Worm (Caenorhabditis elegans) whole organism, L4 larva: ENCODE results near the gene F11A5.17.

Experiments
- F26F4.8 ChIP-seq: fragments of 200-800 bp; sonication (Bioruptor generic); conservative IDR thresholded peaks from 2 replicates; pipeline ENCODE4 v1.3.6; 2022; ENCODE audit warnings: missing genetic modification characterization, missing compliant biosample characterization
- F44E2.7 ChIP-seq: fragments of 200-800 bp; sonication (Bioruptor generic); IDR thresholded peaks from 2 replicates; pipeline ENCODE4 v2.1.2; 2022; ENCODE audit warnings: missing genetic modification characterization, missing compliant biosample characterization
- Y48G9A.11 ChIP-seq: fragments of 200-800 bp; sonication (Bioruptor generic); IDR thresholded peaks from 2 replicates; pipeline ENCODE4 v1.3.6; 2022; ENCODE audit warnings: missing genetic modification reagents, missing genetic modification characterization, missing compliant biosample characterization
- ZK337.2 ChIP-seq: fragments of 200-800 bp; sonication (Bioruptor generic); IDR thresholded peaks from 2 replicates; pipeline ENCODE4 v1.3.6; 2022; ENCODE audit warnings: missing genetic modification reagents, missing genetic modification characterization, missing compliant biosample characterization
- aha-1 ChIP-seq: fragments of 150-350 bp; peaks from one replicate; lab custom pipeline; 2014; ENCODE audit warnings: missing biosample characterization, missing genetic modification characterization
- ceh-20 ChIP-seq: fragments of 200-800 bp; sonication (Bioruptor generic); IDR thresholded peaks from 2 replicates; pipeline ENCODE4 v1.3.6; 2022; ENCODE audit warnings: missing genetic modification reagents, missing genetic modification characterization, missing compliant biosample characterization
- ceh-62 ChIP-seq: sonication (generic microtip); optimal IDR thresholded peaks from 2 replicates; lab custom pipeline; 2017; ENCODE audit warnings: missing biosample characterization, missing genetic modification characterization
- ceh-82 ChIP-seq: sonication (generic microtip); optimal IDR thresholded peaks from 2 replicates; lab custom pipeline; 2017; ENCODE audit warnings: missing biosample characterization, missing genetic modification characterization
- cey-2 ChIP-seq: sonication (generic microtip); optimal IDR thresholded peaks from 3 replicates; lab custom pipeline; 2017; ENCODE audit warnings: missing genetic modification characterization, mild to moderate bottlenecking, missing compliant biosample characterization, antibody characterized with exemption, borderline replicate concordance; ENCODE audit not compliant: insufficient read depth
- dmd-6 ChIP-seq: fragments of 200-800 bp; sonication (Bioruptor generic); IDR thresholded peaks from 2 replicates; pipeline ENCODE4 v1.3.6; 2022; ENCODE audit warnings: missing genetic modification reagents, missing genetic modification characterization, missing compliant biosample characterization
- dmd-8 ChIP-seq: fragments of 200-800 bp; sonication (Bioruptor generic); IDR thresholded peaks from 2 replicates; pipeline ENCODE4 v1.3.6; 2022; ENCODE audit warnings: missing genetic modification characterization, missing compliant biosample characterization
- dve-1 ChIP-seq: sonication (generic microtip); optimal IDR thresholded peaks from 2 replicates; lab custom pipeline; 2017; ENCODE audit warnings: antibody characterized with exemption, mild to moderate bottlenecking, missing genetic modification characterization, missing compliant biosample characterization; ENCODE audit not compliant: insufficient read depth
- egl-27 ChIP-seq: sonication (generic microtip); optimal IDR thresholded peaks from 3 replicates; lab custom pipeline; 2017; ENCODE audit warnings: missing biosample characterization, missing genetic modification reagents, missing genetic modification characterization
- hlh-11 ChIP-seq: fragments of 200-800 bp; sonication (Bioruptor generic); optimal IDR thresholded peaks from 2 replicates; lab custom pipeline; 2018; ENCODE audit warnings: mild to moderate bottlenecking, missing genetic modification characterization, missing compliant biosample characterization
- hlh-30 ChIP-seq: sonication (generic microtip); optimal IDR thresholded peaks from 2 replicates; lab custom pipeline; 2017; ENCODE audit warnings: antibody characterized with exemption, mild to moderate bottlenecking, missing genetic modification characterization, missing compliant biosample characterization; ENCODE audit not compliant: insufficient read depth
- mdl-1 ChIP-seq, 2 experiments: fragments of 150-350 bp in 1 of 2; sonication (generic microtip) in 1 of 2; optimal IDR thresholded peaks; 2 replicates each; lab custom pipeline; 2014 to 2017; ENCODE audit warnings: missing biosample characterization in 2 of 2, missing genetic modification characterization in 2 of 2
- mxl-3 ChIP-seq: fragments of 200-800 bp; sonication (Bioruptor generic); optimal IDR thresholded peaks from 2 replicates; lab custom pipeline; 2018; ENCODE audit warnings: mild to moderate bottlenecking, missing genetic modification characterization, missing compliant biosample characterization
- nhr-102 ChIP-seq: sonication (generic microtip); optimal IDR thresholded peaks from 2 replicates; lab custom pipeline; 2016; ENCODE audit warnings: mild to moderate bottlenecking, missing genetic modification characterization, moderate library complexity, missing compliant biosample characterization
- nhr-28 ChIP-seq: fragments of 150-350 bp; optimal IDR thresholded peaks from 2 replicates; lab custom pipeline; 2014; ENCODE audit warnings: missing biosample characterization, missing genetic modification characterization
- nhr-48 ChIP-seq: sonication (generic microtip); optimal IDR thresholded peaks from 2 replicates; lab custom pipeline; 2016; ENCODE audit warnings: mild to moderate bottlenecking, missing genetic modification characterization, missing compliant biosample characterization
- nhr-76 ChIP-seq: fragments of 150-350 bp; optimal IDR thresholded peaks from 2 replicates; lab custom pipeline; 2014; ENCODE audit warnings: missing biosample characterization, missing genetic modification characterization
- nhr-77 ChIP-seq: fragments of 150-350 bp; optimal IDR thresholded peaks from 2 replicates; lab custom pipeline; 2014; ENCODE audit warnings: missing biosample characterization, missing genetic modification characterization
- set-16 ChIP-seq: fragments of 200-800 bp; sonication (Bioruptor generic); IDR thresholded peaks from 2 replicates; pipeline ENCODE4 v1.3.6; 2022; ENCODE audit warnings: missing genetic modification reagents, missing genetic modification characterization, missing compliant biosample characterization
- skn-1 ChIP-seq: fragments of 150-350 bp; optimal IDR thresholded peaks from 2 replicates; lab custom pipeline; 2014; ENCODE audit warnings: missing biosample characterization, missing genetic modification characterization
- snpc-4 ChIP-seq: fragments of 150-350 bp; optimal IDR thresholded peaks from 2 replicates; lab custom pipeline; 2014; ENCODE audit warnings: missing biosample characterization, missing genetic modification characterization
- spr-1 ChIP-seq: sonication (generic microtip); optimal IDR thresholded peaks from 2 replicates; lab custom pipeline; 2016; ENCODE audit warnings: mild to moderate bottlenecking, missing genetic modification characterization, missing compliant biosample characterization
- tag-97 ChIP-seq: fragments of 200-800 bp; sonication (Bioruptor generic); IDR thresholded peaks from 2 replicates; pipeline ENCODE4 v1.3.6; 2022; ENCODE audit warnings: missing genetic modification characterization, missing compliant biosample characterization
- tra-1 ChIP-seq: fragments of 200-800 bp; sonication (Bioruptor generic); IDR thresholded peaks from 2 replicates; pipeline ENCODE4 v1.3.6; 2022; ENCODE audit warnings: missing genetic modification reagents, missing genetic modification characterization, missing compliant biosample characterization
- unc-62 ChIP-seq, 3 experiments: fragments of 150-350 bp in 1 of 3; sonication (generic microtip); optimal IDR thresholded peaks in 2 of 3; peaks in 1 of 3; 1 replicate in 1 of 3; 2 replicates in 2 of 3; lab custom pipeline; 2014 to 2017; ENCODE audit warnings: missing biosample characterization in 3 of 3, missing genetic modification characterization in 3 of 3, missing genetic modification reagents in 3 of 3, missing genotype in 1 of 3
- zfp-2 ChIP-seq: sonication (generic microtip); optimal IDR thresholded peaks from 2 replicates; lab custom pipeline; 2016; ENCODE audit warnings: mild to moderate bottlenecking, missing genetic modification characterization, missing compliant biosample characterization
- ztf-7 ChIP-seq: fragments of 150-350 bp; optimal IDR thresholded peaks from 2 replicates; lab custom pipeline; 2014; ENCODE audit warnings: missing biosample characterization, missing genetic modification characterization

The F11A5.17 gene

DNA sequence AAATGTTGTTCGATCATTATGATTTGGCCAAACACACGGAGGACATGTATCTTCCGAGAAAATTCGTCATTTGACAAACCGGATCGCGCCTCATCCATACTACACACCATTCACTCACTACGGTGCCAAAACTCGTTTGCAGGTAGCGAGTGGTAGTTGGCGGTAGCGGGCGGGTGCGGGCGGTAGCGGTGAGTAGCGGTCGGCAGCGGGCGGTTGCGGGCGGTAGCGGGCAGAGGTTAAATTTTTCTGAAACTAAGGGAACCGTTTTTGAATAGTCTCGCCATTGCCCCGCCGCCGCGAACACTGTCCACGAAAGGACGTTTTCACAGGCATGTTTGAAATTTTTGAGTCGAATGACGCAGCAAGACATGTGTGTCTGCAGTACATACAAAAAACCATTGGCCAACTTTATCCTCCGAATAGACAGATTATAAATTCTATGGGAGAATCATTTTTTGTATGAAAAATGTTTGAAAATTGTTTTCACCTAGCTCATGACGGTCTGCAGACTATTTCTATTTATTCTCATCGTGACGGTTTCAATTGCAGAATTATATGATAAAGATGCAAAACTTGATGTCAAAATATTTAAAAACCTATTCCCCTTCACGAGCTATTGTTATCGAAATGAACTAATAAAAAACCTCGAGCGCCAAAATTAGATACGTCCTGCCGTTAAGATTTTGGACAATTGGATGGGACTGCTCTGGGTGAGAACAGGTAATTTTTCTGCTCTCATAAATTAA is 8.6 kb downstream of the F11A5.17 start, which contains the start of gene F11A5.16:
F11A5.16 (plus strand) TSS at position 696 of the 746 bp plus-strand sequence.
- TF ChIP-seq tag-97 (GFP tag; lab: Robert Waterston, UW) (no peak), set-16 (peak; percentile 63)

DNA sequence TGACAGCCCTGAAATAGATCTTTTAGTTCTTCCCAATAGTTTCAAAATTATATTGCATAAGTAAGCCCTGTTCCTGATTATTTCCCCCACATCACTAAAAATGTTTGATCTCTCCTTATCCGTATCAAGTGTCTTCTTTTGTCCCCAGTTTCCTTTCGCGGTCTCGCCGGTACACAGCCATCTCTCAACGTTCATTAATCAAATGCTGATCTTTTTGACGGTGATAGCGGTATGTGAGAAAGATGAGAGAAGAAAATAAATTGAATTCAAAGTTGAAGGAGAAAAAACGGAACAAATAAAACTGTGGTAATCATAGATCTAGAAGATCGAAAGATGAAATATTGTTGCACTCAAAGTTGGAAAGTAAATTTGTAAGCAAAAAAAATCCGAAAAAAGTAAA is 9.9 kb downstream of the F11A5.17 start:
- TF ChIP-seq hlh-11 (no peak), ceh-62 (no peak), ceh-82 (no peak), nhr-102 (no peak), cey-2 (tag; lab: Kevin White, UChicago) (no peak), aha-1 (tag; lab: Kevin White, UChicago) (peak; percentile 8), mxl-3 (no peak), nhr-77 (no peak), skn-1 (tag; lab: Kevin White, UChicago) (no peak), unc-62 (GFP tag; optimal IDR thresholded peaks at IDR 0.05 in 1 of 2; lab: Kevin White, UChicago) (peak in 1 of 2 experiments; percentile 60), unc-62 (tag; optimal IDR thresholded peaks at IDR 0.05; lab: Kevin White, UChicago) (no peak), nhr-28 (tag; lab: Kevin White, UChicago) (peak; percentile 9), zfp-2 (tag; lab: Kevin White, UChicago) (no peak), dve-1 (tag; lab: Kevin White, UChicago) (no peak), snpc-4 (tag; lab: Kevin White, UChicago) (no peak), ZK337.2 (no peak), nhr-76 (no peak)

DNA sequence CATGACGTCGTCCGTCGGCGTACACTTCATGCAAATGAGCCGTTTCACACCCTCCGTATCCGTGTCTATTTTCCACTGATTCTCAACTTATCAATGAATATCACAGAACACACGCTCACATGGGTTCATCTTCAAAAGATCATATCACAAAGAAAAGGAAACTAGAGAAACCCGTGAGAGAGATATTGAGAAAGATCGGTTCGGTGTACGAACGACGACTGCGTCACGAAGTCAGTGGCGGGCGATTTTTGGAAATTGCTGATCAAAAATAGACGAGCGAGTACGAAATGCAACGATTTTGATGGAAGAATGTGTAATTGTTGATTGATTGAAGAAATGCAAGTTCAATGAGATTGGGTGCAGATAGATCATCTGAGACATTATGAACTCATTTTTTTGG is 11.5 kb downstream of the F11A5.17 start:
- TF ChIP-seq ceh-20 (no peak), dmd-8 (GFP tag; lab: Robert Waterston, UW) (no peak), unc-62 (GFP tag; optimal IDR thresholded peaks at IDR 0.05 in 1 of 2; lab: Kevin White, UChicago) (peak in 1 of 2 experiments; percentile 82), unc-62 (tag; optimal IDR thresholded peaks at IDR 0.05; lab: Kevin White, UChicago) (no peak), tra-1 (GFP tag; lab: Robert Waterston, UW) (0 out of 2 replicates have a peak, but pooled peaks have one; percentile 29), F44E2.7 (no peak), F26F4.8 (GFP tag; lab: Robert Waterston, UW) (no peak), hlh-30 (tag; lab: Kevin White, UChicago) (peak; percentile 41), spr-1 (tag; lab: Kevin White, UChicago) (no peak), dve-1 (tag; lab: Kevin White, UChicago) (no peak), Y48G9A.11 (GFP tag; lab: Robert Waterston, UW) (no peak), egl-27 (tag; lab: Kevin White, UChicago) (no peak), mdl-1 (tag; optimal IDR thresholded peaks at IDR 0.05; lab: Kevin White, UChicago) (peak in 1 of 2 experiments; percentile 63), nhr-48 (tag; lab: Kevin White, UChicago) (peak; percentile 89), nhr-28 (tag; lab: Kevin White, UChicago) (peak; percentile 70), hlh-11 (peak; percentile 65), dmd-6 (GFP tag; lab: Robert Waterston, UW) (peak; percentile 90)

DNA sequence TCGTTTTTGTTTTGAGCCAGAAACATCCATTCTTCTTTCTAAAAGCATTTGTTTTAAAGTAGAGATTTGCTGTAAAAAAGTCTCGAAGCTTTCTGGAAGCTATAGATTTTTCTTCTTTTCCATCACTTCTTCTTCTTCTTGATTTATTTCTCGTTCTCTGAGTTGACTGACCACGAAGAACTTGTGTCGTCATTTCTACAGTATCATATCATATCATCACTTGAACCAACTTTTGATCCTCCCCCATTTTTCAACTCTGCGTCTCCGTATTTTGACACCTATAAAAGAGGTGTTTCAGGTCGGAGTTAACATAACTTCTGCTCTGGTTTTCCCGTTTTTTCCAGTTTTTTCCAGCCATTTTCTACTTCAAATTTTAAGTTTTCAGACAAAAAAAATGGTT is 12.7 kb downstream of the F11A5.17 start, which contains the start of gene F11A5.9:
F11A5.9 (plus strand) TSS at position 386 of the 400 bp plus-strand sequence.
- TF ChIP-seq ztf-7 (tag; lab: Kevin White, UChicago) (no peak), mdl-1 (tag; optimal IDR thresholded peaks at IDR 0.05; lab: Kevin White, UChicago) (peak in 1 of 2 experiments; percentile 5), nhr-28 (tag; lab: Kevin White, UChicago) (peak; percentile 24), unc-62 (GFP tag; optimal IDR thresholded peaks at IDR 0.05 in 1 of 2; lab: Kevin White, UChicago) (peak in 1 of 2 experiments; percentile 69), unc-62 (tag; optimal IDR thresholded peaks at IDR 0.05; lab: Kevin White, UChicago) (no peak)

DNA sequence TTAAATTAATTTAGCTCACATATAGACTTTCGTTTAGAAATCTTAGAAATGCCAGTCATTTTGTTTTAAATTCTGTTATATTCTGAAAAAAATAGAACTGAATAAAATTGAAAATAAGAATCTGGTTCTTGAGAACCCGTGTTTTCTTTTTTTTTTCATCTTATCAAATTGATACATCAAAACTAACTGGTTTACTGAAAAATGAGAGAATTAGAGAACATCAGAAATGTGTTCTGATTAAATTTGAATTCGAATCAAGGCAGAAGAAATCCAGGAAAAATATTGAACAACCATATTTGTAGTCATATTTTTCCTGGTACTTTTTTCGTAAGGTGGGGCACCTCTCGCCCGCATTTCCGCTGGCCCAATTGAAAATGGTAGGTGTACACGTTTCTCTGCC is 16.7 kb downstream of the F11A5.17 start, which contains the start of gene F11A5.15:
F11A5.15 (minus strand) TSS at position 101 of the 400 bp plus-strand sequence.
- TF ChIP-seq nhr-76, result no peak
- peak in 1 of 2 experiments; percentile 67 for TF ChIP-seq unc-62 (GFP tag; optimal IDR thresholded peaks at IDR 0.05 in 1 of 2; lab: Kevin White, UChicago)
- TF ChIP-seq unc-62 (tag; optimal IDR thresholded peaks at IDR 0.05; lab: Kevin White, UChicago), result no peak
- peak; percentile 87 for TF ChIP-seq aha-1 (tag; lab: Kevin White, UChicago)
